Worm (Caenorhabditis elegans) whole organism, L1 larva: Measurements from ENCODE around the gene F58E6.5.

Experiments
- elt-2 ChIP-seq: sonication (generic microtip); optimal IDR thresholded peaks from 2 replicates; lab custom pipeline; 2016; ENCODE audit warnings: missing genetic modification characterization, mild to moderate bottlenecking, inconsistent platforms, missing compliant biosample characterization, missing genetic modification reagents
- jun-1 ChIP-seq: fragments of 150-350 bp; optimal IDR thresholded peaks from 2 replicates; lab custom pipeline; 2014; ENCODE audit warnings: missing biosample characterization, missing genetic modification reagents, missing genetic modification characterization
- nhr-12 ChIP-seq: sonication (generic microtip); optimal IDR thresholded peaks from 2 replicates; lab custom pipeline; 2017; ENCODE audit warnings: missing biosample characterization, missing genetic modification characterization
- nhr-237 ChIP-seq: fragments of 150-350 bp; optimal IDR thresholded peaks from 2 replicates; lab custom pipeline; 2014; ENCODE audit warnings: missing biosample characterization, missing genetic modification characterization
- tbx-2 ChIP-seq: sonication (generic microtip); optimal IDR thresholded peaks from 2 replicates; lab custom pipeline; 2016; ENCODE audit warnings: missing genetic modification characterization, missing compliant biosample characterization

- no peak for TF ChIP-seq jun-1 (tag; lab: Kevin White, UChicago)
- TF ChIP-seq elt-2 (tag; lab: Kevin White, UChicago): no peak
- no peak for TF ChIP-seq tbx-2
- TF ChIP-seq nhr-237 (tag; lab: Kevin White, UChicago): no peak
- no peak for TF ChIP-seq nhr-12 (tag; lab: Kevin White, UChicago)
Measured at ce11 chrV:9733920-9734454, 20.4 kb downstream of the F58E6.5 start, which contains the start of gene cal-7.
